Worm (Caenorhabditis elegans) whole organism, L4/young adult: ENCODE measurements around the gene sri-25.
"Not testable (repeated sequence)": the region's sequence is repeated elsewhere in the genome, so short reads cannot be mapped to it uniquely, and the experiment has no call there.

ENCODE experiments used
- W03F9.2 ChIP-seq: fragments of 150-350 bp; optimal IDR thresholded peaks from 2 replicates; lab custom pipeline; 2014; ENCODE audit warnings: missing biosample characterization, missing genetic modification characterization
- dao-5 ChIP-seq: sonication (generic microtip); optimal IDR thresholded peaks from 2 replicates; lab custom pipeline; 2016; ENCODE audit warnings: missing genotype, missing genetic modification characterization, moderate library complexity, missing compliant biosample characterization
- him-1 ChIP-seq: sonication (generic microtip); optimal IDR thresholded peaks from 2 replicates; lab custom pipeline; 2016; ENCODE audit warnings: missing genotype, missing genetic modification reagents, missing genetic modification characterization, missing compliant biosample characterization

Gene sri-25

DNA sequence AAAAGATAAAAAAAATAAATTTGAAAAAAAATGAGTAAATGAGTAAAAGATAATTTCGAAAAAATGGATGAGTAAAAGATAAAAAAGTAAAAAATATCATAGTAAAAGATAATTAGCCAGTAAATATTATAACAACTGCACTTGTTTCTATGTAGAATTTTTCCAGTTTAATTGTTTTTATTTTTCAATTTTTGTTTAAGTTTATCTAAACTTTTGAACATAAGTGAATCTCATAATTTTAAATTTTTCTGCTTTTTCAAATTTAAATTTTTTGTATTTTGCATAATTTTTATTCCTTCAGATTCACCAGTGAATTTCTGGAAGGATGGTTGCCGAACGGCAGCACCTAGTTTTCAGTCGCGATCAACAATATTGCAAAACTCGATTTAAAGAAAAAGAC is 24.5 kb downstream of the sri-25 start, which contains the start of gene chil-12:
TSS of gene chil-12 (plus strand) at position 301 of the 400 bp plus-strand sequence.
- TF ChIP-seq dao-5 (tag; lab: Kevin White, UChicago) (no peak), W03F9.2 (no peak), him-1 (tag; lab: Kevin White, UChicago) (no peak)

DNA sequence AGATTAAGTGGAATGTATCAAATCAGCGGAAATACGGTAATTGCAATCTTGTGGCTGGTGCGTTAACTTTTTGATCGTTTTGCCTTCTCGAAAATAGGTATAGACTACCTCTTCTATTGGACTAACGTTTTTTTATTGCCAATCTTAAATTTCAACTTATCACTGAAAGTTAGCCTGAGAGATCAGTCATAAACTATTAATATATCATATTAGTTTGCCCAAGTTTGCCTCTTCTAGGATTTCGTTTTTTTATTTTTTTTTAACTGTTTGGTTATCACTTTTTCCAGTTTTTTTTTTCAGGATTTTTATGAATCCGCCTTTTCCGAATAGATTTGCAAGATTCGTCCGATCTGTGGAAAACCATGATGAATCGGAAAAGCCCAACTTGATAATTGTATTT is 27.7 kb downstream of the sri-25 start, which contains the start of gene kin-30:
TSS of gene kin-30 (plus strand) at position 301 of the 400 bp plus-strand sequence.
- no peak for TF ChIP-seq dao-5 (tag; lab: Kevin White, UChicago)
- no peak for TF ChIP-seq him-1 (tag; lab: Kevin White, UChicago)
- no peak for TF ChIP-seq W03F9.2

DNA sequence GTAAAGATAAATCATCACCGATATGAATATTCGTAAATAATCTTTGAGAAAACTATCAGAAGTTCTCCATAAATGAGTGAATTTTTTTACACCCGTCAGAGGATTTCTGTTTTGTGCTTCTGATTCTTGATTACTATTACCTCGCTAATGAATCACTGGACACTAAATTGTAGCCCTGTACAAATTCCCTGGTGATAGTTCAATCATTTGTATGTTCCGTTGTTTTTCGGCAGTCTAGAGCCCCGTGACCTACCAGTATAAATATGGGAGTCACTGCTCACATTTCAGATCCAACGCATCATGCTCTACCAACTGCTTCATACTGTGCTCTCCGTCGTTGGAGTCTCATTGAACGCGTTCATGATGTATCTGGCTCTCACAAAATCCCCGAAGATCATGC is 33.5 kb downstream of the sri-25 start, which contains the start of gene srd-28:
TSS of gene srd-28 (plus strand) at position 301 of the 400 bp plus-strand sequence.
- not testable (repeated sequence) for TF ChIP-seq him-1 (tag; lab: Kevin White, UChicago); dao-5 (tag; lab: Kevin White, UChicago); W03F9.2

DNA sequence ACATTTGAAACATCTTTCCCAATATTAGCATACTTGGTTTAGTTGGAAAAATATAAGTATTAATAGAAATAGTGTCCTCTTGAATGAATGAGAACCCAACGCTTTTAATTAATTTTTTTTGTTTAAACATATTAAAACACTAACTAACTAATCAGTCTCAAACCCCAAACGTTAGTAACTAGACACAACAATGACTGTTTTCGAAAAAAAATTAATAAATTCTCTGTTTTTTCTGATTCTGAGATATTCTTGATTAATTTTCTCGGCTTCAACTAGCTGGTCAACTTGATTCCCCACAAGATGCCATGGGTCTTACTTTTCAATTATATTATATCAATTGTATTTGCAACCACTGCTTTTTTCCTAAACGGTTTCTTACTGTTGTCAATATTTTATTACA is 35.3 kb downstream of the sri-25 start, which contains the start of gene srbc-76:
TSS of gene srbc-76 (plus strand) at position 301 of the 400 bp plus-strand sequence.
- TF ChIP-seq dao-5 (tag; lab: Kevin White, UChicago) (no peak), him-1 (tag; lab: Kevin White, UChicago) (no peak), W03F9.2 (no peak)

DNA sequence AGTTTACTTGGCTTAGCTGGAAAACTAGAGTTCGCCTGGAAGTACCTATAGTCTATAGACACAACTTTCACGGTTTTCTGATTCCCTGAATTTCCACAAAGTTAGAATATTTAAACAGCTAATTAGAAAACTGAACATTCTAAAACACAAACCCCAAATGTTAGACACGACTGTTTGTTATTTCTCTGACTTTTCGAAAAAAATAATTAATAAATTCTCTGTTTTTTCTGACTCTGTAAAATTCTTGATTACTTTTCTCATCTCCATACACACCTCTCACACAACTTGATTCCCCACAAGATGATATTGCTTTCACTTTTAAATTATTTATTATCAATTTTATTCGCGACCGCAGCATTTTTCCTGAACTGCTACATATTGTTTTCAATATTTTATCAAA is 36.7 kb downstream of the sri-25 start, which contains the start of gene srbc-75:
TSS of gene srbc-75 (plus strand) at position 301 of the 400 bp plus-strand sequence.
- TF ChIP-seq him-1 (tag; lab: Kevin White, UChicago) (no peak), W03F9.2 (no peak), dao-5 (tag; lab: Kevin White, UChicago) (no peak)

DNA sequence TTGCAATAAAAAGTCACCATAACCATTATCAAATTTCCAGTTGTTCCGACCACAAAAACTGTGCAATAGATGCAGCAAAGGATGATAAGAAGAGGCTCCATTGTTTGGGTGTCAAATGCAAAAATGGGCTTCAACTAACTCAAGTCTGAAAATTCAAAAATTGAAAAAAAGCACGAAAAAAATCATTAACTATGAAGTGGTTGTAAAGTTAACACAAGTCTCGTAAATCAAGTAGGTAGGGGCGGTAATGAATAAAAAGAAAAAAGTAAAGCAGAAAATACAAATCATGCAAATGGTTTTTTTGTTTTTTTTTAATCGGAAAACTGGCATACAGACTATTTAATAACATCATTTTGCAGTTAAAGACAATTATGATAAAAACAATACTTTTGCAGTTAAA is 39.9 kb downstream of the sri-25 start, which contains the start of gene srsx-39:
TSS of gene srsx-39 (minus strand) at position 101 of the 400 bp plus-strand sequence.
- TF ChIP-seq W03F9.2; him-1 (tag; lab: Kevin White, UChicago); dao-5 (tag; lab: Kevin White, UChicago): not testable (repeated sequence)

DNA sequence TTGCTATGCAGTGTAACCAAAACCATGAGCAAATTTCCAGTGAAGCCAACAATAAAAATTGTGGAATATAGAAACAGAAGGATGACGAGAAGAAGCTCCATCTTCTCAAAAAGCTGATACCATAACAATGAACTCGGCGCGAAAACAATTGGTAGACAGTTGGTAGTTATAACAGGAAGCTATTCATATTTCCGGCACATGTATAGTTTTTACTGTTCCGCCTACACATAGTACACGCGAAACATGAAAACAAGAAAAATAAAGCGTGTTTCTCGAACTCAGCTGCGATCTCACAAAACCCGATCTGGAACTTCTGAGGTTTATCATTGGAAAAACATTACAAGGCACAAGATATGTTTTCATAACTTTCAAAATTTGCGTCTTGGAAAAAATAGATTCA is 42.2 kb downstream of the sri-25 start, which contains the start of gene srsx-37:
TSS of gene srsx-37 (minus strand) at position 101 of the 400 bp plus-strand sequence.
- TF ChIP-seq him-1 (tag; lab: Kevin White, UChicago): no peak
- TF ChIP-seq W03F9.2: no peak
- no peak for TF ChIP-seq dao-5 (tag; lab: Kevin White, UChicago)

DNA sequence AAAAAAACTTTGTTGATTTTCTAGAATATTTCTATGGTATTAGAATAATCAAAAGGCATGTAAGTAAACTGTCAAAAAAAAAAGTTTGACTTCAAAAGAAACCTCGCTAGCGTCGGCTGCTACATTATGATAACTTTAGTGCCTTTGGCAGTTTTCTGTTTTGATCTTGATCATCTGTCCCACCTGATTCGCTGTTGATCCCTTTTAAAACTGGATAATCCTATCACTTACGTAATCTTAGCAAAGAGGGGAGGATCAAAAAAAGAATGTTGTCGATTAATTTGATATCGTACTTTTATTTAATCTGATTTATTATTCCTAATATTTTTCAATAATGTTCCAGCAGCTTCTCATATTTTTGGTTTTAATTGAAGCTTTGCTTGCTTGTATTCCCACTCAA is 43.1 kb downstream of the sri-25 start, which contains the start of gene M01B2.8:
TSS of gene M01B2.8 (plus strand) at position 301 of the 400 bp plus-strand sequence.
- TF ChIP-seq dao-5 (tag; lab: Kevin White, UChicago): no peak
- no peak for TF ChIP-seq him-1 (tag; lab: Kevin White, UChicago)
- TF ChIP-seq W03F9.2: no peak

DNA sequence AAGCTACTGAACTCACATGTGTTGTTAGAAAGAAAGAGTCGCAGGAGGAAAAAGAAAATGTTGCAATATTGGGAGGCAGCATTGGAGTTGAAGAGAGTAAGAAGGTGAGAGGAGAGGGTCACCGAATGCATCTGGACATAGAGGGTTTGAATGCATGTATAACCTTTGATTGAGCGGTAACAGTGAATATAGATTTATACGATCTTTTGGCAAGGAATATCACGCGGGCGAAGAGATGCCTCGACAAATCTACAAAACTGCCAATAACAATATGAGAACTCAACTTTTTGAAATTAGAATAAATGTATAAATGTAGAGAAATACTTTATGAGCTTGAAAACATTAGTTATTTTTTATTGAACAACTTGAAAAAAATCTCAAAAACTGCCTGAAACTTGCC is 45.5 kb downstream of the sri-25 start, which contains the start of gene M01B2.10:
TSS of gene M01B2.10 (minus strand) at position 101 of the 400 bp plus-strand sequence.
- not testable (repeated sequence) for TF ChIP-seq dao-5 (tag; lab: Kevin White, UChicago); him-1 (tag; lab: Kevin White, UChicago); W03F9.2

DNA sequence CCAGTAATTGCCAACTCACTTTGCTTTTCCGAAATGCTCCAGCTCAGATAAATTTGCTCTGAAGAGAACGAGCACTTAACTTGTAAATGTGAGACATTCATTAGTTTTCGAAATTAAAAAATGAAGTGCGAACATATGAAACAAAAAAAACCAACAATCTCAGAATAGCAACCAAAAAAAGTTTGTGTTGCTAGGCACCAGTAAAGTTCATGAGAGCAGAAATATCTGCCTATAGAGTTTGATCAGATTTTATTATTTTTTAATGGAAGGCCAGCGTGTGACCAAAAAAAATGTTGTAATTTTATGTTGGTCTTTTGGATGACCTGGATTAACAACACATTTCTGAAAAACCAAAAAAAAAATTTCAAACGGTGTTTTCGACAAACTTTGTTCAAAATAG is 47.3 kb downstream of the sri-25 start, which contains the start of gene M01B2.12:
TSS of gene M01B2.12 (minus strand) at position 101 of the 400 bp plus-strand sequence.
- TF ChIP-seq him-1 (tag; lab: Kevin White, UChicago) (no peak), dao-5 (tag; lab: Kevin White, UChicago) (no peak), W03F9.2 (no peak)

DNA sequence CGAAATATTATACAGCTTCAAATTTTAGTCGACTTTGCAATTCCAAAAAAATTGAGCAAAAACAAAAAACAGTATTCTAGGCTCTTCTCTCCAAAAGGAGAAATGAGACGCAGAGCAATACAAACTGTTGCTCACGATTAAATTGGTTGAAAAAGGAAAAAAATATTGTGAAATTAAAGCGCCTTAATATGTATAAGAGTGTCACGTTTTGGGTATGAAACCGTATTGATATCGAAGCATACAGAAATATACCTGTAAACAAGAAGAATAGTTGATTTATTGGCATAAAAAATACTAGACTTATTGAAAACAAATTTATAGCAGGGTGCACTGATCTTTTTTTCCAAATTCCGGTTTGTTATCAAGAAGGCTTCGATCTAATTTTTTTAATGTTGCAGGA is 49.0 kb downstream of the sri-25 start, which contains the start of gene M01B2.13:
TSS of gene M01B2.13 (minus strand) at position 101 of the 400 bp plus-strand sequence.
- TF ChIP-seq him-1 (tag; lab: Kevin White, UChicago) (no peak), dao-5 (tag; lab: Kevin White, UChicago) (no peak), W03F9.2 (no peak)

DNA sequence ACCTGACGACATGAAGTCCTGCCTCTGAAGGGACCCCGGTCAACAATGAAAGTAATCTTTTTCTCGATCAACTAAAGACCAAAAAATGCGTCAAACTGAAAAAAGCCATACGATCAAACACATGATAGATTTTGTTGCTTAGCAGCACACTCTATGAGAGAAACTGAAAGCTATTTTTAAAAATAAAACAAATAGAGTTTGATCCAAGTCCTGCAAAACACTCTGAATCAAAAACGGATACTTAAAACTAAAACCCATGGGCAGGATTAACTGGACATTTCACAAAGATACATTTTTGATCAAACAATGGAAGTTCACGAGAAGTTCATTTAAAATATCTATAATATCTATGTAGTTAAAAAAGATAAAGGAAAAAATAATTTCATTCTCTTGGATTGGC is 50.6 kb downstream of the sri-25 start, which contains the start of gene T10H4.13:
TSS of gene T10H4.13 (minus strand) at position 101 of the 400 bp plus-strand sequence.
- TF ChIP-seq him-1 (tag; lab: Kevin White, UChicago): no peak
- no peak for TF ChIP-seq dao-5 (tag; lab: Kevin White, UChicago)
- no peak for TF ChIP-seq W03F9.2

DNA sequence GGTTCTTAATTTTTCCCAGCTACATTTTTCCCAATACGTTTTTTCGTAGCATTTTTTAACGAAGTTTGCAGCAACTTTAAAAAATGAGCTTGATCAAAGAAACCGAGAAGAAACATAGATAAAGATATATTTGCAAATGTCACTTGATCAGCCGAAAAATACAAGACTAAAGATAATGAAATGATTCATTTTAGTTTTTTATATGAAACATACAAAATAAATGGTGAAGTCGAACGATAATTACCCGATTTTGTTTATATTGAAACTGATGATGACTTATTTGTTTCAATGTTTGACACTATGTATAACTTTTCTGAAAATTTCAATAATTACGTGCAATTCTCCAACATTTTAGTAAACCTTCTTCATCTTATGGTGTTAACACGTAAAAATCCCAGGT is 51.5 kb downstream of the sri-25 start, which contains the start of gene srw-22:
TSS of gene srw-22 (plus strand) at position 301 of the 400 bp plus-strand sequence.
- TF ChIP-seq W03F9.2 (no peak), him-1 (tag; lab: Kevin White, UChicago) (no peak), dao-5 (tag; lab: Kevin White, UChicago) (no peak)
